Fruit fly (Drosophila melanogaster): ENCODE results near the gene Pink1.

Pink1 gene

DNA sequence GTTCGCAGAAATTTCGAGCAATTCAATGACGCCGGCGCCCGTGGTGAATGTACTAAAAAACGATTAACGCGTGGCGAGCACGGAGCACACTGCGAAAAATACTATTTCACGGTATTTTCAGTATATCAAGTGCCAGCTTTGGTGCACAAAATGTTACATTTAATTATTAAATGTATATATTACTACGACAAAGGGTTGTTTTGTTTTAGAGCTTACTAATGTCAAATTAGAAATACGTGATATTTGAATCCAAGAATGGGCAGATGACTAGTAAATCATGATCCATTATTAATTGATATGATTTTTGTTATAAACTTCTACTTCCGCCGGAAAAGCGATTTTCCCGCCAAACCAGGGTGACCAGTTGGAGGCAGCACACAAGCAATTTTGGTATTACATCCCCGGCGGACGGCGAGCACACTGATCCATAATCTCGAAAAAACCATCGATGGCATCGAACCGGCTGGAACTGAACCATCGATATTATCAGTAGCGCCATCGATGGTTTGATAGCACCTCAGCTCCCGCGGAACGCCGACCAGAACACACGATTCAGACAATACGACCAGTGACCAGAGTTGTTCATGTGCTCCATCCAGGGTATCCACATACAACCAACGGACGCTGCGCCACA lies 29.3 kb upstream of the Pink1 start, which contains the start of the genes CG3226 and Cdc7 (continued):
- TF ChIP-seq esn (GFP tag; optimal IDR thresholded peaks at IDR 0.05) (peak; percentile 76), fd59A (GFP tag; optimal IDR thresholded peaks at IDR 0.05) (peak; percentile 35), CG6792 (GFP tag; optimal IDR thresholded peaks at IDR 0.05) (peak; percentile 64), CG8119 (GFP tag; IDR thresholded peaks at IDR 0.05) (no peak), achi (GFP tag; optimal IDR thresholded peaks at IDR 0.05) (peak; percentile 64), Sox15 (GFP tag; optimal IDR thresholded peaks at IDR 0.05) (no peak), spab (GFP tag; optimal IDR thresholded peaks at IDR 0.05) (peak; percentile 18), CG10669 (GFP tag; optimal IDR thresholded peaks at IDR 0.05) (peak; percentile 57), ss (GFP tag; optimal IDR thresholded peaks at IDR 0.05) (peak; percentile 64 to 78), OdsH (GFP tag; optimal IDR thresholded peaks at IDR 0.05) (peak; percentile 67), topi (GFP tag; optimal IDR thresholded peaks at IDR 0.05) (peak; percentile 70), Hr39 (GFP tag; optimal IDR thresholded peaks at IDR 0.05) (peak; percentile 30), fkh (GFP tag; optimal IDR thresholded peaks at IDR 0.05) (peak; percentile 56), CG31627 (GFP tag; optimal IDR thresholded peaks at IDR 0.05) (peak; percentile 50), svp (GFP tag) (peak; percentile 61), CG1621 (tag; optimal IDR thresholded peaks at IDR 0.05) (peak; percentile 51), Ets21C (GFP tag; optimal IDR thresholded peaks at IDR 0.05) (no peak), CG6276 (GFP tag; optimal IDR thresholded peaks at IDR 0.05) (peak; percentile 9)

DNA sequence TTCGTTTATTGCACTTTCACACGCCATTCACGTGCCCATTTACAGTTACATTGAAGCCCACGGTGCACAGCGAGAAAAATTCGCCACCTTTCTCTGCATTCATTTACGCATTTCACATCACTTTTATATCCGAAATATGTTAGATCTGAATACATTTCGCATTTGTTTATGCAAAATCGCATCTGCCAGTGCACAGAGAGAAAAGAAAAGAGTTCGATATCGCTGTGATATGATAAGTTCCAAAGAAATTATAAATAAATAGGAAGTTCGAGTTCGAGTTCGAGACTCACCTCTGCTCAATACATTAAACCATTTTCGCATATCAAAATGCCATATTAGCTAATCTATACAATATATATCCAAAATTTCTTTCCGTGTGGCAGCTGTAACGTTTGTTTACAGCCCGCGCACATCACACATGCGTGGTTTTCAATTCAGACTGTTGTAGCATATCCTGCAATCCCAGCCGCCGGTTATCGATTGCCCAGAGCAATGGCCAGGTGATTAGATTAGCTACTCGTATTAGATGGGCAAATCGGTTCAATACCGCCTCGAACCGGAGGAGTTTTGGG lies 27.5 kb upstream of the Pink1 start:
- TF ChIP-seq CG6854 (GFP tag; optimal IDR thresholded peaks at IDR 0.05), result peak; percentile 68
- peak; percentile 96 for TF ChIP-seq svp (GFP tag)
- peak; percentile 85 for TF ChIP-seq dsx (GFP tag; optimal IDR thresholded peaks at IDR 0.05; ENCODE audit: poor library complexity, severe bottlenecking)
- peak; percentile 90 for TF ChIP-seq Sox102F (GFP tag; optimal IDR thresholded peaks at IDR 0.05)
- TF ChIP-seq spab (GFP tag; optimal IDR thresholded peaks at IDR 0.05), result peak; percentile 85
- TF ChIP-seq CG6276 (GFP tag; optimal IDR thresholded peaks at IDR 0.05), result peak; percentile 92
- peak; percentile 90 for TF ChIP-seq CG8632 (GFP tag; optimal IDR thresholded peaks at IDR 0.05)
- peak; percentile 95 for TF ChIP-seq esn (GFP tag; optimal IDR thresholded peaks at IDR 0.05)
- TF ChIP-seq fd85E (GFP tag; optimal IDR thresholded peaks at IDR 0.05), result peak; percentile 75
- TF ChIP-seq CG15336 (GFP tag; IDR thresholded peaks at IDR 0.05), result peak; percentile 92
- TF ChIP-seq CG8119 (GFP tag; IDR thresholded peaks at IDR 0.05), result peak; percentile 93
- TF ChIP-seq CG4318 (GFP tag; optimal IDR thresholded peaks at IDR 0.05), result peak; percentile 92
- peak; percentile 94 for TF ChIP-seq cyc (GFP tag; optimal IDR thresholded peaks at IDR 0.05)
- TF ChIP-seq net (GFP tag; optimal IDR thresholded peaks at IDR 0.05), result peak; percentile 93
- TF ChIP-seq Eip93F (GFP tag; optimal IDR thresholded peaks at IDR 0.05), result peak; percentile 89
- TF ChIP-seq Hr38 (GFP tag; optimal IDR thresholded peaks at IDR 0.05), result no peak
- peak; percentile 93 for TF ChIP-seq pdm3 (GFP tag; optimal IDR thresholded peaks at IDR 0.05)
- TF ChIP-seq Eip78C (GFP tag), result peak; percentile 97
- peak; percentile 96 for TF ChIP-seq CG32006 (GFP tag; optimal IDR thresholded peaks at IDR 0.05)
- peak; percentile 92 for TF ChIP-seq CG3919 (GFP tag; optimal IDR thresholded peaks at IDR 0.05)
- peak; percentile 86 for TF ChIP-seq Blimp-1 (GFP tag; optimal IDR thresholded peaks at IDR 0.05)
- TF ChIP-seq eg (GFP tag; IDR thresholded peaks at IDR 0.05), result peak; percentile 89
- TF ChIP-seq CG10669 (GFP tag; optimal IDR thresholded peaks at IDR 0.05), result peak; percentile 91
- peak; percentile 93 for TF ChIP-seq Met (GFP tag; optimal IDR thresholded peaks at IDR 0.05)
- peak; percentile 85 for TF ChIP-seq Lpt (GFP tag; optimal IDR thresholded peaks at IDR 0.05)
- TF ChIP-seq CG16779 (tag; optimal IDR thresholded peaks at IDR 0.05), result peak; percentile 83
- TF ChIP-seq Smox (GFP tag; optimal IDR thresholded peaks at IDR 0.05), result peak; percentile 92
- TF ChIP-seq salr (GFP tag; optimal IDR thresholded peaks at IDR 0.05), result peak; percentile 73 to 91
- peak; percentile 93 for TF ChIP-seq OdsH (GFP tag; optimal IDR thresholded peaks at IDR 0.05)
- peak; percentile 89 for TF ChIP-seq CG8319 (GFP tag; optimal IDR thresholded peaks at IDR 0.05)
- peak; percentile 80 for TF ChIP-seq vri (GFP tag; optimal IDR thresholded peaks at IDR 0.05)
- TF ChIP-seq ss (GFP tag; optimal IDR thresholded peaks at IDR 0.05), result peak; percentile 77 to 88
- TF ChIP-seq dac (GFP tag; optimal IDR thresholded peaks at IDR 0.05), result peak; percentile 89
- peak; percentile 91 for TF ChIP-seq Sox14 (GFP tag; optimal IDR thresholded peaks at IDR 0.05)
- peak; percentile 89 for TF ChIP-seq CG10631 (GFP tag; optimal IDR thresholded peaks at IDR 0.05)
- peak; percentile 91 for TF ChIP-seq CG6792 (GFP tag; optimal IDR thresholded peaks at IDR 0.05)
- peak; percentile 65 for TF ChIP-seq CG9139 (GFP tag; optimal IDR thresholded peaks at IDR 0.05)
- peak; percentile 71 for TF ChIP-seq CG11294 (GFP tag; IDR thresholded peaks at IDR 0.05)

All from whole organism, prepupa.